Fruit fly (Drosophila melanogaster) whole organism, embryonic: Measurements from ENCODE around the gene CCT7.
A peak's percentile ranks its signal among the peaks of the same experiment; 100 is the strongest.

Experiments
- BEAF-32 ChIP-seq: fragments of 200-800 bp; sonication (Bioruptor generic); optimal IDR thresholded peaks from 3 replicates; lab custom pipeline; 2017; ENCODE audit warnings: missing biosample characterization, missing genetic modification characterization, mild to moderate bottlenecking, moderate library complexity, missing genetic modification reagents
- CG10147 ChIP-seq: fragments of 200-800 bp; sonication (Bioruptor generic); optimal IDR thresholded peaks from 2 replicates; lab custom pipeline; 2019; ENCODE audit warnings: missing biosample characterization, mild to moderate bottlenecking, missing genetic modification characterization, moderate library complexity
- CG10274 ChIP-seq: fragments of 200-800 bp; sonication (Bioruptor generic); optimal IDR thresholded peaks from 3 replicates; lab custom pipeline; 2017; ENCODE audit warnings: missing biosample characterization, mild to moderate bottlenecking, missing genetic modification characterization
- CG12391 ChIP-seq: fragments of 200-800 bp; sonication (Bioruptor generic); optimal IDR thresholded peaks from 3 replicates; lab custom pipeline; 2018; ENCODE audit warnings: missing biosample characterization, mild to moderate bottlenecking, missing genetic modification characterization, moderate library complexity
- CG12659 ChIP-seq: fragments of 200-800 bp; sonication (Bioruptor generic); optimal IDR thresholded peaks from 3 replicates; lab custom pipeline; 2017; ENCODE audit warnings: mild to moderate bottlenecking, missing biosample characterization, missing genetic modification reagents, missing genetic modification characterization
- CG16779 ChIP-seq: fragments of 200-800 bp; sonication (Bioruptor generic); IDR thresholded peaks from 2 replicates; pipeline ENCODE4 v1.3.6; 2022; ENCODE audit warnings: missing biosample characterization, missing genetic modification characterization
- CG16863 ChIP-seq: fragments of 200-800 bp; sonication (Bioruptor generic); optimal IDR thresholded peaks from 3 replicates; lab custom pipeline; 2016; ENCODE audit warnings: missing biosample characterization, missing genetic modification characterization
- CG17359 ChIP-seq: fragments of 200-800 bp; sonication (Bioruptor generic); optimal IDR thresholded peaks from 3 replicates; lab custom pipeline; 2018; ENCODE audit warnings: missing biosample characterization, mild to moderate bottlenecking, missing genetic modification characterization, moderate library complexity
- CG2120 ChIP-seq: fragments of 200-800 bp; sonication (Bioruptor generic); optimal IDR thresholded peaks from 3 replicates; lab custom pipeline; 2016; ENCODE audit warnings: missing biosample characterization, missing genetic modification characterization
- CG2712 ChIP-seq: fragments of 200-800 bp; optimal IDR thresholded peaks from 3 replicates; lab custom pipeline; 2019; ENCODE audit warnings: missing biosample characterization, mild to moderate bottlenecking, missing genetic modification characterization, moderate library complexity
- CG32767 ChIP-seq: fragments of 200-800 bp; sonication (Bioruptor generic); IDR thresholded peaks from 2 replicates; pipeline ENCODE4 v1.3.6; 2022; ENCODE audit warnings: missing biosample characterization, missing genetic modification characterization
- CG32772 ChIP-seq: fragments of 200-800 bp; sonication (Bioruptor generic); IDR thresholded peaks from 2 replicates; pipeline ENCODE4 v1.3.6; 2022; ENCODE audit warnings: missing biosample characterization, missing genetic modification characterization
- CG33213 ChIP-seq: fragments of 200-800 bp; sonication (Bioruptor generic); optimal IDR thresholded peaks from 3 replicates; lab custom pipeline; 2016; ENCODE audit warnings: missing biosample characterization, missing genetic modification characterization
- CG3995 ChIP-seq: fragments of 200-800 bp; sonication (Bioruptor generic); optimal IDR thresholded peaks from 3 replicates; lab custom pipeline; 2016; ENCODE audit warnings: missing biosample characterization, missing genetic modification characterization
- CG4707 ChIP-seq: fragments of 200-800 bp; sonication (Bioruptor generic); optimal IDR thresholded peaks from 2 replicates; lab custom pipeline; 2018; ENCODE audit warnings: missing biosample characterization, mild to moderate bottlenecking, missing genetic modification characterization, moderate library complexity
- CG4854 ChIP-seq: fragments of 200-800 bp; sonication (Bioruptor generic); optimal IDR thresholded peaks from 2 replicates; lab custom pipeline; 2016; ENCODE audit warnings: missing biosample characterization, missing genetic modification characterization, inconsistent platforms
- CG6254 ChIP-seq: fragments of 200-800 bp; sonication (Bioruptor generic); optimal IDR thresholded peaks from 3 replicates; lab custom pipeline; 2017; ENCODE audit warnings: mild to moderate bottlenecking, missing biosample characterization, missing genetic modification reagents, missing genetic modification characterization
- CG6272 ChIP-seq: fragments of 200-800 bp; sonication (Bioruptor generic); IDR thresholded peaks from 2 replicates; pipeline ENCODE4 v1.3.6; 2022; ENCODE audit warnings: missing biosample characterization, missing genetic modification characterization
- CG7271 ChIP-seq: fragments of 200-800 bp; sonication (Bioruptor generic); optimal IDR thresholded peaks from 2 replicates; lab custom pipeline; 2018; ENCODE audit warnings: missing biosample characterization, mild to moderate bottlenecking, missing genetic modification characterization, moderate library complexity
- CG7745 ChIP-seq: fragments of 200-800 bp; sonication (Bioruptor generic); optimal IDR thresholded peaks from 2 replicates; lab custom pipeline; 2018; ENCODE audit warnings: missing biosample characterization, mild to moderate bottlenecking, missing genetic modification characterization, moderate library complexity
- CG7963 ChIP-seq: fragments of 200-800 bp; sonication (Bioruptor generic); IDR thresholded peaks from 3 replicates; pipeline ENCODE4 v1.3.6; 2022; ENCODE audit warnings: missing biosample characterization, missing genetic modification characterization; ENCODE audit not compliant: partially characterized antibody
- CG8089 ChIP-seq: fragments of 200-800 bp; sonication (Bioruptor generic); optimal IDR thresholded peaks from 3 replicates; lab custom pipeline; 2016; ENCODE audit warnings: missing biosample characterization, missing genetic modification characterization
- CG8281 ChIP-seq: fragments of 200-800 bp; sonication (Bioruptor generic); optimal IDR thresholded peaks from 2 replicates; lab custom pipeline; 2018; ENCODE audit warnings: missing biosample characterization, mild to moderate bottlenecking, missing genetic modification characterization, moderate library complexity
- CG8924 ChIP-seq: fragments of 200-800 bp; optimal IDR thresholded peaks from 3 replicates; lab custom pipeline; 2019; ENCODE audit warnings: missing biosample characterization, mild to moderate bottlenecking, missing genetic modification characterization, moderate library complexity
- CHES-1-like ChIP-seq: fragments of 200-800 bp; sonication (Bioruptor generic); optimal IDR thresholded peaks from 2 replicates; lab custom pipeline; 2016; ENCODE audit warnings: missing biosample characterization, missing genetic modification characterization
- Fer3 ChIP-seq: fragments of 200-800 bp; sonication (Bioruptor generic); optimal IDR thresholded peaks from 2 replicates; lab custom pipeline; 2018; ENCODE audit warnings: missing biosample characterization, mild to moderate bottlenecking, missing genetic modification characterization, moderate library complexity
- Hmx ChIP-seq: fragments of 200-800 bp; sonication (Bioruptor generic); optimal IDR thresholded peaks from 2 replicates; lab custom pipeline; 2016; ENCODE audit warnings: missing biosample characterization, missing genetic modification characterization
- Hr39 ChIP-seq: fragments of >200 bp; optimal IDR thresholded peaks from 2 replicates; lab custom pipeline; 2017
- Hr51 ChIP-seq, 2 experiments: fragments of 200-800 bp; sonication (Bioruptor generic); optimal IDR thresholded peaks; 2 replicates in 1 of 2; 3 replicates in 1 of 2; lab custom pipeline; 2016 to 2018; ENCODE audit warnings: missing biosample characterization in 2 of 2, missing genetic modification characterization in 2 of 2, mild to moderate bottlenecking in 1 of 2, moderate library complexity in 1 of 2
- NK7.1 ChIP-seq: fragments of 200-800 bp; sonication (Bioruptor generic); optimal IDR thresholded peaks from 3 replicates; lab custom pipeline; 2016; ENCODE audit warnings: missing biosample characterization, missing genetic modification characterization
- NfI ChIP-seq: fragments of 200-800 bp; sonication (Bioruptor generic); optimal IDR thresholded peaks from 3 replicates; lab custom pipeline; 2018; ENCODE audit warnings: missing biosample characterization, mild to moderate bottlenecking, missing genetic modification characterization, moderate library complexity
- Tbp ChIP-seq: fragments of >200 bp; optimal IDR thresholded peaks from 2 replicates; lab custom pipeline; 2018; ENCODE audit warnings: missing biosample characterization, missing genetic modification characterization
- Xbp1 ChIP-seq: fragments of 200-800 bp; sonication (Bioruptor generic); optimal IDR thresholded peaks from 3 replicates; lab custom pipeline; 2016; ENCODE audit warnings: missing biosample characterization, mild to moderate bottlenecking, missing genetic modification characterization
- ase ChIP-seq: fragments of 200-800 bp; sonication (Bioruptor generic); IDR thresholded peaks from 3 replicates; pipeline ENCODE4 v1.3.6; 2022; ENCODE audit warnings: missing biosample characterization, missing genetic modification characterization
- cas ChIP-seq: fragments of 200-800 bp; sonication (Bioruptor generic); IDR thresholded peaks from 2 replicates; pipeline ENCODE4 v1.3.6; 2022; ENCODE audit warnings: missing biosample characterization, missing genetic modification characterization
- cg ChIP-seq: fragments of 200-800 bp; sonication (Bioruptor generic); optimal IDR thresholded peaks from 3 replicates; lab custom pipeline; 2019; ENCODE audit warnings: missing biosample characterization, mild to moderate bottlenecking, missing genetic modification characterization, moderate library complexity
- croc ChIP-seq: fragments of 200-800 bp; sonication (Bioruptor generic); conservative IDR thresholded peaks from 3 replicates; pipeline ENCODE4 v1.3.6; 2022; ENCODE audit warnings: missing biosample characterization, missing genetic modification characterization
- danr ChIP-seq: fragments of 200-800 bp; sonication (Bioruptor generic); IDR thresholded peaks from 2 replicates; pipeline ENCODE4 v1.3.6; 2022; ENCODE audit warnings: missing biosample characterization, missing genetic modification characterization
- dati ChIP-seq: fragments of 200-800 bp; sonication (Bioruptor generic); IDR thresholded peaks from 2 replicates; pipeline ENCODE4 v1.3.6; 2022; ENCODE audit warnings: missing biosample characterization, missing genetic modification characterization
- exex ChIP-seq: fragments of 200-800 bp; sonication (Bioruptor generic); optimal IDR thresholded peaks from 4 replicates; lab custom pipeline; 2018; ENCODE audit warnings: missing biosample characterization, mild to moderate bottlenecking, missing genetic modification characterization, moderate library complexity
- gsb-n ChIP-seq: fragments of 200-800 bp; sonication (Bioruptor generic); optimal IDR thresholded peaks from 3 replicates; lab custom pipeline; 2018; ENCODE audit warnings: missing biosample characterization, mild to moderate bottlenecking, missing genetic modification characterization
- ind ChIP-seq: fragments of 200-800 bp; sonication (Bioruptor generic); optimal IDR thresholded peaks from 3 replicates; lab custom pipeline; 2016; ENCODE audit warnings: missing biosample characterization, missing genetic modification characterization
- jing ChIP-seq: fragments of 200-800 bp; sonication (Bioruptor generic); optimal IDR thresholded peaks from 2 replicates; lab custom pipeline; 2018; ENCODE audit warnings: missing biosample characterization, mild to moderate bottlenecking, missing genetic modification characterization
- mam ChIP-seq: fragments of 200-800 bp; sonication (Bioruptor generic); optimal IDR thresholded peaks from 3 replicates; lab custom pipeline; 2016; ENCODE audit warnings: missing biosample characterization, missing genetic modification characterization
- odd ChIP-seq: fragments of 200-800 bp; sonication (Bioruptor generic); optimal IDR thresholded peaks from 2 replicates; lab custom pipeline; 2017; ENCODE audit warnings: missing biosample characterization, mild to moderate bottlenecking, missing genetic modification characterization
- pb ChIP-seq: fragments of 200-800 bp; sonication (Bioruptor generic); optimal IDR thresholded peaks from 3 replicates; lab custom pipeline; 2016; ENCODE audit warnings: missing biosample characterization, missing genetic modification characterization
- run ChIP-seq: fragments of 200-800 bp; sonication (Bioruptor generic); optimal IDR thresholded peaks from 3 replicates; lab custom pipeline; 2018; ENCODE audit warnings: missing biosample characterization, mild to moderate bottlenecking, missing genetic modification characterization
- sug ChIP-seq: fragments of 200-800 bp; optimal IDR thresholded peaks from 2 replicates; lab custom pipeline; 2019; ENCODE audit warnings: missing biosample characterization, mild to moderate bottlenecking, missing genetic modification characterization, moderate library complexity
- tgo ChIP-seq: fragments of 200-800 bp; sonication (Bioruptor generic); IDR thresholded peaks from 3 replicates; pipeline ENCODE4 v1.3.6; 2022; ENCODE audit warnings: missing biosample characterization, missing genetic modification characterization
- zf30C ChIP-seq: fragments of 200-800 bp; sonication (Bioruptor generic); optimal IDR thresholded peaks from 3 replicates; lab custom pipeline; 2018; ENCODE audit warnings: missing biosample characterization, mild to moderate bottlenecking, missing genetic modification characterization

CCT7 gene

dm6 chr3R:8812342-8812966 is 11.1 kb downstream of the CCT7 start (continued):
- TF ChIP-seq Tbp (no peak), CG4707 (GFP tag; lab: Kevin White, UChicago) (peak; percentile 51), CG4854 (GFP tag; lab: Kevin White, UChicago) (no peak), CG12659 (GFP tag; lab: Kevin White, UChicago) (peak; percentile 3), CG16863 (GFP tag; lab: Kevin White, UChicago) (peak; percentile 47), CG17359 (tag; lab: Kevin White, UChicago) (peak; percentile 63), CG8924 (tag; lab: Kevin White, UChicago) (peak; percentile 31), CG6254 (GFP tag; lab: Kevin White, UChicago) (peak; percentile 12), odd (GFP tag; lab: Kevin White, UChicago) (no peak), CG6272 (GFP tag; lab: Robert Waterston, UW) (peak; percentile 53; the same call in 1 of the 2 replicates), exex (tag; lab: Kevin White, UChicago) (no peak), CG2120 (peak; percentile 31), tgo (GFP tag; lab: Robert Waterston, UW) (peak; percentile 59), CHES-1-like (GFP tag; lab: Kevin White, UChicago) (no peak), croc (GFP tag; lab: Robert Waterston, UW) (peak; percentile 27; the same call in 1 of the 3 replicates), danr (GFP tag; lab: Robert Waterston, UW) (peak; percentile 27; the same call in 1 of the 2 replicates), pb (GFP tag; lab: Kevin White, UChicago) (no peak), cas (GFP tag; lab: Robert Waterston, UW) (peak; percentile 14; the same call in 1 of the 2 replicates), Hr51 (GFP tag; optimal IDR thresholded peaks at IDR 0.05; lab: Kevin White, UChicago) (peak; percentile 8 to 45), jing (peak; percentile 27), NK7.1 (GFP tag; lab: Kevin White, UChicago) (no peak), CG32772 (peak; percentile 58; the same call in 1 of the 2 replicates), CG32767 (GFP tag; lab: Robert Waterston, UW) (peak; percentile 61; the same call in 1 of the 2 replicates), cg (peak; percentile 43), CG7963 (GFP tag; lab: Robert Waterston, UW) (no peak), BEAF-32 (no peak), Hr39 (lab: Kevin White, UChicago) (no peak), CG10147 (peak; percentile 17), CG7745 (tag; lab: Kevin White, UChicago) (no peak), Xbp1 (GFP tag; lab: Kevin White, UChicago) (peak; percentile 58), Hmx (no peak), CG3995 (GFP tag; lab: Kevin White, UChicago) (no peak), mam (GFP tag; lab: Kevin White, UChicago) (peak; percentile 28), CG7271 (tag; lab: Kevin White, UChicago) (no peak), CG12391 (tag; lab: Kevin White, UChicago) (peak; percentile 26), dati (GFP tag; lab: Robert Waterston, UW) (no peak), run (tag; lab: Kevin White, UChicago) (no peak), ind (peak; percentile 46), Fer3 (peak; percentile 39), CG8281 (tag; lab: Kevin White, UChicago) (no peak), CG33213 (GFP tag; lab: Kevin White, UChicago) (no peak), zf30C (no peak), sug (no peak), CG10274 (GFP tag; lab: Kevin White, UChicago) (no peak), CG8089 (peak; percentile 36), ase (GFP tag; lab: Robert Waterston, UW) (peak; percentile 56; the same call in 1 of the 3 replicates), CG2712 (tag; lab: Kevin White, UChicago) (peak; percentile 44), NfI (GFP tag; lab: Kevin White, UChicago) (peak; percentile 15), gsb-n (tag; lab: Kevin White, UChicago) (peak; percentile 31), CG16779 (no peak)
